Worm (Caenorhabditis elegans): ENCODE data around the gene F13C5.3.

The F13C5.3 gene

DNA sequence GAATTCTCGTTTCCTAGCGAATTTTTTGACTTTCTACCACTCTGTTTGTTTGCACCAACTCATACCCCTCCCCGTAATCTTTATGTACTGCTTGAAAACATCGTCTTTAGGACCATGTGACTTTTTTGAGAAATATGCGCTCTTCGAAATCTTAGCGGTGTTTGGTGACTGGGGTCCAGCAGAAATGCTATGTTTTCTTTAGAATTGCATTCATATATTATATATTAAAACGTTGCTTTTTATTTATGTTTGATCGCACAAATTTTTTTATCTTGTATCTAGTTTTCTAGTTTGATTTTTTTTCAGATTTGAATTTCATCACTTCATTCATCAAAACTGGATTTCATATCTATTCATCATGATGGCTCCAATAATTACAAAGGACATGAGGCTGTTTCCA lies 2.5 kb upstream of the F13C5.3 start, which contains the start of gene F13C5.1:
TSS of gene F13C5.1 (plus strand) at position 301 of the 400 bp plus-strand sequence.
- TF ChIP-seq ctbp-1 (GFP tag; IDR thresholded peaks at IDR 0.05) (no peak), ztf-11 (tag; optimal IDR thresholded peaks at IDR 0.05) (no peak), ceh-62 (tag; optimal IDR thresholded peaks at IDR 0.05) (no peak), tag-97 (GFP tag; IDR thresholded peaks at IDR 0.05) (no peak), zip-11 (GFP tag; IDR thresholded peaks at IDR 0.05) (no peak), ztf-7 (tag; optimal IDR thresholded peaks at IDR 0.05) (no peak), hmg-1.1 (GFP tag; IDR thresholded peaks at IDR 0.05) (no peak), lim-7 (GFP tag; IDR thresholded peaks at IDR 0.05) (no peak), T26A8.4 (GFP tag; IDR thresholded peaks at IDR 0.05) (no peak), sdz-12 (GFP tag; optimal IDR thresholded peaks at IDR 0.05) (no peak), T20F7.1 (GFP tag; optimal IDR thresholded peaks at IDR 0.05) (no peak), arid-1 (GFP tag; conservative IDR thresholded peaks at IDR 0.05) (no peak)

DNA sequence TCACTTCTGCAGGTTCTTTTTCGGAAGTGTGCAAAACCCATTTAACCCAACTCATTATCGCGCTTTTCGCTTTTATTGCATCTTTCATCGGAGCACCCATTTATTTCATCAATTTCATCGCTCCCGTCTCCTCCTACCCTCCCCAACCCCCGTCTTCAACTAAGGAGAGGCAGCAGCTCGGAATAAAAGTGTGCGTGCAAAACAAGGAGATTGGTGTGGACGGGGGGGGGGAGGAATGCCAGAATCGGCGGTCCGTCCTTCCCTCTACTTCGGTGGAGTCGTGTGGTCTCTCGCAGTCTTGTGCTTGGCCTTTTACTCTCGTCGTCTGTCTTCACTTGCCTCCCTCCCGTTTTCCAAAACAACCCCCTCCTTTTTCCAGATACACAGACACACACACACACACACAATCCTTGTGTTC lies 2.0 kb upstream of the F13C5.3 start:
- 0 out of 2 replicates have a peak, but pooled peaks have one; percentile 63 for TF ChIP-seq ceh-20 (GFP tag; IDR thresholded peaks at IDR 0.05)
- TF ChIP-seq T20F7.1 (GFP tag; optimal IDR thresholded peaks at IDR 0.05): no peak
- no peak for TF ChIP-seq sdz-12 (GFP tag; optimal IDR thresholded peaks at IDR 0.05)
- no peak for TF ChIP-seq ama-1 (optimal IDR thresholded peaks at IDR 0.05)
- peak; percentile 88 for TF ChIP-seq aha-1 (tag)
- no peak for TF ChIP-seq saeg-2 (GFP tag; IDR thresholded peaks at IDR 0.05)
- no peak for TF ChIP-seq Y48G9A.11 (GFP tag; IDR thresholded peaks at IDR 0.05)
- TF ChIP-seq zfp-2 (tag; optimal IDR thresholded peaks at IDR 0.05): no peak
- TF ChIP-seq gei-8 (GFP tag; optimal IDR thresholded peaks at IDR 0.05): no peak
- TF ChIP-seq daf-16 (GFP tag; optimal IDR thresholded peaks at IDR 0.05): no peak
- no peak for TF ChIP-seq daf-16 (tag; optimal IDR thresholded peaks at IDR 0.05)
- TF ChIP-seq nhr-111 (GFP tag; optimal IDR thresholded peaks at IDR 0.05): no peak
- no peak for TF ChIP-seq lin-39 (tag; optimal IDR thresholded peaks at IDR 0.05)
- TF ChIP-seq fkh-10 (GFP tag; optimal IDR thresholded peaks at IDR 0.05): peak; percentile 84
- no peak for TF ChIP-seq jun-1 (tag; optimal IDR thresholded peaks at IDR 0.05)
- no peak for TF ChIP-seq tag-97 (GFP tag; IDR thresholded peaks at IDR 0.05)
- no peak for TF ChIP-seq D1046.2 (GFP tag; IDR thresholded peaks at IDR 0.05)
- TF ChIP-seq spr-3 (GFP tag; optimal IDR thresholded peaks at IDR 0.05): no peak
- TF ChIP-seq php-3 (GFP tag; IDR thresholded peaks at IDR 0.05): no peak
- TF ChIP-seq lin-1 (GFP tag; IDR thresholded peaks at IDR 0.05): no peak
- TF ChIP-seq daf-12 (tag; optimal IDR thresholded peaks at IDR 0.05): no peak
- TF ChIP-seq arid-1 (GFP tag; conservative IDR thresholded peaks at IDR 0.05): no peak
- TF ChIP-seq snpc-4 (tag; optimal IDR thresholded peaks at IDR 0.05): no peak
- no peak for TF ChIP-seq zip-11 (GFP tag; IDR thresholded peaks at IDR 0.05)
- no peak for TF ChIP-seq ceh-32 (tag; optimal IDR thresholded peaks at IDR 0.05; ENCODE audit: poor library complexity)
- TF ChIP-seq nhr-76 (tag; optimal IDR thresholded peaks at IDR 0.05): no peak
- no peak for TF ChIP-seq nhr-25 (tag; optimal IDR thresholded peaks at IDR 0.05; ENCODE audit: borderline replicate concordance, insufficient read depth)
- no peak for TF ChIP-seq nhr-41 (GFP tag; IDR thresholded peaks at IDR 0.05)
- TF ChIP-seq vab-7 (GFP tag; IDR thresholded peaks at IDR 0.05): peak; percentile 17; the same call in 1 of the 2 replicates
- TF ChIP-seq F37D6.2 (tag; optimal IDR thresholded peaks at IDR 0.05): peak; percentile 36
- TF ChIP-seq lsy-2 (tag; optimal IDR thresholded peaks at IDR 0.05): peak in 1 of 2 experiments; percentile 32
- TF ChIP-seq R02D3.7 (tag; optimal IDR thresholded peaks at IDR 0.05): no peak
- no peak for TF ChIP-seq nhr-11 (tag; optimal IDR thresholded peaks at IDR 0.05)
- TF ChIP-seq ceh-62 (tag; optimal IDR thresholded peaks at IDR 0.05): no peak
- no peak for TF ChIP-seq daf-8 (GFP tag; IDR thresholded peaks at IDR 0.05)
- no peak for TF ChIP-seq lir-3 (tag; optimal IDR thresholded peaks at IDR 0.05)
- TF ChIP-seq egl-27 (tag; optimal IDR thresholded peaks at IDR 0.05): no peak
- no peak for TF ChIP-seq fos-1 (tag; optimal IDR thresholded peaks at IDR 0.05)
- TF ChIP-seq nhr-28 (tag; optimal IDR thresholded peaks at IDR 0.05): no peak
- TF ChIP-seq dmd-8 (GFP tag; IDR thresholded peaks at IDR 0.05): no peak
- TF ChIP-seq hmg-1.1 (GFP tag; IDR thresholded peaks at IDR 0.05): peak; percentile 81
- TF ChIP-seq dve-1 (tag; optimal IDR thresholded peaks at IDR 0.05; ENCODE audit: insufficient read depth): no peak
- TF ChIP-seq attf-4 (tag; optimal IDR thresholded peaks at IDR 0.05): no peak
- TF ChIP-seq lin-15B (tag; optimal IDR thresholded peaks at IDR 0.05): no peak
- TF ChIP-seq dpl-1 (GFP tag; optimal IDR thresholded peaks at IDR 0.05): no peak
- TF ChIP-seq mdt-29 (GFP tag; IDR thresholded peaks at IDR 0.05): no peak

Data from whole organism, L4 larva.